Fruit fly (Drosophila melanogaster) whole organism, embryonic: ENCODE measurements around the gene DIP2.

ENCODE experiments used
- CG1024 ChIP-seq: fragments of 200-800 bp; sonication (Bioruptor generic); IDR thresholded peaks from 2 replicates; pipeline ENCODE4 v1.3.6; 2022; ENCODE audit warnings: missing biosample characterization, missing genetic modification characterization
- CG10366 ChIP-seq: fragments of 200-800 bp; sonication (Bioruptor generic); IDR thresholded peaks from 2 replicates; pipeline ENCODE4 v1.3.6; 2022; ENCODE audit warnings: missing biosample characterization, missing genetic modification characterization
- CG10543 ChIP-seq: fragments of 200-800 bp; sonication (Bioruptor generic); optimal IDR thresholded peaks from 3 replicates; lab custom pipeline; 2017; ENCODE audit warnings: missing biosample characterization, mild to moderate bottlenecking, missing genetic modification characterization, moderate library complexity
- CG13424 ChIP-seq: fragments of 200-800 bp; sonication (Bioruptor generic); optimal IDR thresholded peaks from 2 replicates; lab custom pipeline; 2019; ENCODE audit warnings: missing biosample characterization, mild to moderate bottlenecking, missing genetic modification characterization, moderate library complexity
- CG13624 ChIP-seq: fragments of 200-800 bp; sonication (Bioruptor generic); optimal IDR thresholded peaks from 2 replicates; lab custom pipeline; 2016; ENCODE audit warnings: missing biosample characterization, missing genetic modification characterization
- CG14667 ChIP-seq: fragments of 200-800 bp; sonication (Bioruptor generic); IDR thresholded peaks from 2 replicates; pipeline ENCODE4 v1.3.6; 2022; ENCODE audit warnings: missing biosample characterization, missing genetic modification characterization
- CG15073 ChIP-seq: fragments of 200-800 bp; sonication (Bioruptor generic); optimal IDR thresholded peaks from 2 replicates; lab custom pipeline; 2016; ENCODE audit warnings: missing biosample characterization, missing genetic modification characterization
- CG1529 ChIP-seq: fragments of 200-800 bp; sonication (Bioruptor generic); optimal IDR thresholded peaks from 3 replicates; lab custom pipeline; 2018; ENCODE audit warnings: missing biosample characterization, missing genetic modification characterization
- CG15479 ChIP-seq: fragments of 200-800 bp; sonication (Bioruptor generic); optimal IDR thresholded peaks from 3 replicates; lab custom pipeline; 2019; ENCODE audit warnings: missing biosample characterization, mild to moderate bottlenecking, missing genetic modification characterization, moderate library complexity
- CG1602 ChIP-seq: fragments of 200-800 bp; sonication (Bioruptor generic); optimal IDR thresholded peaks from 3 replicates; lab custom pipeline; 2016; ENCODE audit warnings: missing biosample characterization, missing genetic modification characterization
- CG18764 ChIP-seq: fragments of 200-800 bp; sonication (Bioruptor generic); optimal IDR thresholded peaks from 3 replicates; lab custom pipeline; 2016; ENCODE audit warnings: missing biosample characterization, missing genetic modification characterization
- CG2129 ChIP-seq: fragments of 200-800 bp; sonication (Bioruptor generic); IDR thresholded peaks from 2 replicates; pipeline ENCODE4 v1.3.6; 2022; ENCODE audit warnings: missing biosample characterization, missing genetic modification characterization; ENCODE audit not compliant: partially characterized antibody
- CG32532 ChIP-seq: fragments of 200-800 bp; sonication (Bioruptor generic); IDR thresholded peaks from 2 replicates; pipeline ENCODE4 v1.3.6; 2022; ENCODE audit warnings: missing biosample characterization, missing genetic modification characterization
- CG4730 ChIP-seq: fragments of 200-800 bp; sonication (Bioruptor generic); IDR thresholded peaks from 2 replicates; pipeline ENCODE4 v1.3.6; 2022; ENCODE audit warnings: missing biosample characterization, missing genetic modification characterization
- CG6254 ChIP-seq: fragments of 200-800 bp; sonication (Bioruptor generic); optimal IDR thresholded peaks from 3 replicates; lab custom pipeline; 2017; ENCODE audit warnings: mild to moderate bottlenecking, missing biosample characterization, missing genetic modification reagents, missing genetic modification characterization
- CG6854 ChIP-seq: fragments of 200-800 bp; sonication (Bioruptor generic); optimal IDR thresholded peaks from 3 replicates; lab custom pipeline; 2017; ENCODE audit warnings: missing biosample characterization, mild to moderate bottlenecking, missing genetic modification characterization
- CG8765 ChIP-seq: fragments of 200-800 bp; sonication (Bioruptor generic); IDR thresholded peaks from 2 replicates; pipeline ENCODE4 v1.3.6; 2022; ENCODE audit warnings: missing biosample characterization, missing genetic modification characterization
- CG8944 ChIP-seq: fragments of 200-800 bp; sonication (Bioruptor generic); optimal IDR thresholded peaks from 3 replicates; lab custom pipeline; 2016; ENCODE audit warnings: missing biosample characterization, missing genetic modification characterization
- CTCF ChIP-seq: fragments of 200-800 bp; sonication (Bioruptor generic); optimal IDR thresholded peaks from 2 replicates; lab custom pipeline; 2017; ENCODE audit warnings: missing biosample characterization, mild to moderate bottlenecking, missing genetic modification characterization, moderate library complexity
- Doc2 ChIP-seq: fragments of 200-800 bp; sonication (Bioruptor generic); IDR thresholded peaks from 2 replicates; pipeline ENCODE4 v1.3.6; 2022; ENCODE audit warnings: missing biosample characterization, missing genetic modification characterization
- Doc3 ChIP-seq: fragments of 200-800 bp; sonication (Bioruptor generic); IDR thresholded peaks from 3 replicates; pipeline ENCODE4 v1.3.6; 2022; ENCODE audit warnings: missing biosample characterization, missing genetic modification characterization; ENCODE audit not compliant: partially characterized antibody
- H15 ChIP-seq: fragments of 200-800 bp; sonication (Bioruptor generic); IDR thresholded peaks from 3 replicates; pipeline ENCODE4 v1.3.6; 2022; ENCODE audit warnings: missing biosample characterization, missing genetic modification characterization
- Hmr ChIP-seq: fragments of 200-800 bp; sonication (Bioruptor generic); optimal IDR thresholded peaks from 3 replicates; lab custom pipeline; 2017; ENCODE audit warnings: mild to moderate bottlenecking, missing biosample characterization, missing genetic modification reagents, missing genetic modification characterization
- Hr51 ChIP-seq, 2 experiments: fragments of 200-800 bp; sonication (Bioruptor generic); optimal IDR thresholded peaks; 2 replicates in 1 of 2; 3 replicates in 1 of 2; lab custom pipeline; 2016 to 2018; ENCODE audit warnings: missing biosample characterization in 2 of 2, missing genetic modification characterization in 2 of 2, mild to moderate bottlenecking in 1 of 2, moderate library complexity in 1 of 2
- Meics ChIP-seq: fragments of 200-800 bp; sonication (Bioruptor generic); optimal IDR thresholded peaks from 2 replicates; lab custom pipeline; 2017; ENCODE audit warnings: missing biosample characterization, mild to moderate bottlenecking, missing genetic modification characterization
- Mes4 ChIP-seq: fragments of 200-800 bp; sonication (Bioruptor generic); optimal IDR thresholded peaks from 2 replicates; lab custom pipeline; 2016; ENCODE audit warnings: missing biosample characterization, missing genetic modification characterization
- Ssrp ChIP-seq: fragments of 200-800 bp; sonication (Bioruptor generic); optimal IDR thresholded peaks from 2 replicates; lab custom pipeline; 2018; ENCODE audit warnings: missing biosample characterization, mild to moderate bottlenecking, missing genetic modification characterization, moderate library complexity
- az2 ChIP-seq: fragments of 200-800 bp; sonication (Bioruptor generic); optimal IDR thresholded peaks from 3 replicates; lab custom pipeline; 2016; ENCODE audit warnings: missing biosample characterization, missing genetic modification characterization
- bcd ChIP-seq: fragments of 200-800 bp; sonication (Bioruptor generic); optimal IDR thresholded peaks from 2 replicates; lab custom pipeline; 2017; ENCODE audit warnings: missing biosample characterization, mild to moderate bottlenecking, missing genetic modification characterization
- cas ChIP-seq: fragments of 200-800 bp; sonication (Bioruptor generic); IDR thresholded peaks from 2 replicates; pipeline ENCODE4 v1.3.6; 2022; ENCODE audit warnings: missing biosample characterization, missing genetic modification characterization
- chn ChIP-seq: fragments of 200-800 bp; sonication (Bioruptor generic); optimal IDR thresholded peaks from 2 replicates; lab custom pipeline; 2016; ENCODE audit warnings: missing biosample characterization, missing genetic modification characterization
- crol ChIP-seq: fragments of 200-800 bp; sonication (Bioruptor generic); IDR thresholded peaks from 2 replicates; pipeline ENCODE4 v1.3.6; 2022; ENCODE audit warnings: missing biosample characterization, missing genetic modification characterization
- dm ChIP-seq: fragments of 200-800 bp; sonication (Bioruptor generic); optimal IDR thresholded peaks from 3 replicates; lab custom pipeline; 2016; ENCODE audit warnings: missing biosample characterization, missing genetic modification characterization
- dmrt99B ChIP-seq: fragments of 200-800 bp; sonication (Bioruptor generic); optimal IDR thresholded peaks from 2 replicates; lab custom pipeline; 2018; ENCODE audit warnings: missing biosample characterization, mild to moderate bottlenecking, missing genetic modification characterization, moderate library complexity
- emc ChIP-seq: fragments of 200-800 bp; sonication (Bioruptor generic); optimal IDR thresholded peaks from 2 replicates; lab custom pipeline; 2016; ENCODE audit warnings: missing biosample characterization, missing genetic modification characterization
- fru ChIP-seq: fragments of >200 bp; optimal IDR thresholded peaks from 2 replicates; lab custom pipeline; 2017
- gem ChIP-seq: fragments of 200-800 bp; sonication (Bioruptor generic); optimal IDR thresholded peaks from 2 replicates; lab custom pipeline; 2019; ENCODE audit warnings: missing biosample characterization, mild to moderate bottlenecking, missing genetic modification characterization, moderate library complexity
- ham ChIP-seq: fragments of 200-800 bp; sonication (Bioruptor generic); IDR thresholded peaks from 2 replicates; pipeline ENCODE4 v1.3.6; 2022; ENCODE audit warnings: missing biosample characterization, missing genetic modification characterization
- hbn ChIP-seq: fragments of 200-800 bp; sonication (Bioruptor generic); IDR thresholded peaks from 2 replicates; pipeline ENCODE4 v1.3.6; 2022; ENCODE audit warnings: missing biosample characterization, missing genetic modification characterization; ENCODE audit not compliant: partially characterized antibody
- lola ChIP-seq, 3 experiments: fragments of >200 bp in 2 of 3; fragments of 200-800 bp in 1 of 3; sonication (Bioruptor generic) in 1 of 3; optimal IDR thresholded peaks; 2 replicates each; lab custom pipeline; 2017 to 2019; ENCODE audit warnings: missing biosample characterization in 3 of 3, missing genetic modification characterization in 3 of 3, mild to moderate bottlenecking in 1 of 3, moderate library complexity in 1 of 3
- pan ChIP-seq, 4 experiments: fragments of >200 bp in 3 of 4; fragments of 200-800 bp in 1 of 4; sonication (Bioruptor generic) in 1 of 4; optimal IDR thresholded peaks in 3 of 4; IDR thresholded peaks in 1 of 4; 2 replicates each; pipeline versions ENCODE4 v1.3.6 to Lab custom; 2017 to 2022; ENCODE audit warnings: missing biosample characterization in 2 of 4, missing genetic modification characterization in 2 of 4, mixed read lengths in 1 of 4
- pho ChIP-seq: fragments of 200-800 bp; sonication (Bioruptor generic); optimal IDR thresholded peaks from 2 replicates; lab custom pipeline; 2016; ENCODE audit warnings: missing biosample characterization, missing genetic modification characterization
- pum ChIP-seq: fragments of 200-800 bp; sonication (Bioruptor generic); optimal IDR thresholded peaks from 2 replicates; lab custom pipeline; 2016; ENCODE audit warnings: missing biosample characterization, missing genetic modification characterization
- sc ChIP-seq, 3 experiments: fragments of >200 bp in 2 of 3; fragments of 200-800 bp in 1 of 3; sonication (Bioruptor generic) in 1 of 3; optimal IDR thresholded peaks; 2 replicates in 2 of 3; 3 replicates in 1 of 3; lab custom pipeline; 2017; ENCODE audit warnings: mild to moderate bottlenecking in 1 of 3, missing biosample characterization in 1 of 3, missing genetic modification characterization in 1 of 3, missing genetic modification reagents in 1 of 3
- sr ChIP-seq: fragments of 200-800 bp; sonication (Bioruptor generic); IDR thresholded peaks from 3 replicates; pipeline ENCODE4 v1.3.6; 2022; ENCODE audit warnings: missing biosample characterization, missing genetic modification characterization
- ssp ChIP-seq: fragments of 200-800 bp; sonication (Bioruptor generic); IDR thresholded peaks from 2 replicates; pipeline ENCODE4 v1.3.6; 2022; ENCODE audit warnings: missing biosample characterization, missing genetic modification characterization
- tll ChIP-seq, 2 experiments: fragments of 200-800 bp in 1 of 2; fragments of >200 bp in 1 of 2; sonication (Bioruptor generic) in 1 of 2; optimal IDR thresholded peaks; 2 replicates each; lab custom pipeline; 2017 to 2019; ENCODE audit warnings: missing biosample characterization in 2 of 2, missing genetic modification characterization in 2 of 2, mild to moderate bottlenecking in 1 of 2, moderate library complexity in 1 of 2
- zfh2 ChIP-seq: fragments of 200-800 bp; sonication (Bioruptor generic); optimal IDR thresholded peaks from 2 replicates; lab custom pipeline; 2016; ENCODE audit warnings: missing biosample characterization, missing genetic modification characterization

DIP2 gene

dm6 chr3L:294841-295408 lies 37.2 kb upstream of the DIP2 start (continued):
- no peak for TF ChIP-seq Hmr
- peak; percentile 6 for TF ChIP-seq CG1602
- peak; percentile 53 for TF ChIP-seq Ssrp (tag; lab: Kevin White, UChicago)
- no peak for TF ChIP-seq Meics
- no peak for TF ChIP-seq cas (GFP tag; lab: Robert Waterston, UW)
- TF ChIP-seq CG8944 (GFP tag; lab: Kevin White, UChicago), result peak; percentile 31
- TF ChIP-seq, all 482 proteins: peak for 90

- TF ChIP-seq CG15479 (GFP tag; lab: Kevin White, UChicago) (no peak), dm (GFP tag; lab: Kevin White, UChicago) (peak; percentile 17), Doc2 (GFP tag; lab: Robert Waterston, UW) (no peak), gem (tag; lab: Kevin White, UChicago) (no peak), CG6854 (GFP tag; lab: Kevin White, UChicago) (no peak), H15 (GFP tag; lab: Robert Waterston, UW) (0 out of 3 replicates have a peak, but pooled peaks have one; percentile 6), Mes4 (GFP tag; lab: Kevin White, UChicago) (no peak), ham (no peak), CG14667 (GFP tag; lab: Robert Waterston, UW) (no peak), CG18764 (no peak), sc (optimal IDR thresholded peaks at IDR 0.05; lab: Kevin White, UChicago) (no peak), sc (GFP tag; optimal IDR thresholded peaks at IDR 0.05; lab: Kevin White, UChicago) (no peak), sr (GFP tag; lab: Robert Waterston, UW) (peak; percentile 60; the same call in 2 of the 3 replicates), zfh2 (GFP tag; lab: Kevin White, UChicago) (no peak), CG6254 (GFP tag; lab: Kevin White, UChicago) (peak; percentile 28), ssp (no peak), pho (GFP tag; lab: Kevin White, UChicago) (peak; percentile 10), Doc3 (GFP tag; lab: Robert Waterston, UW) (no peak), CG1024 (no peak), az2 (GFP tag; lab: Kevin White, UChicago) (no peak), bcd (GFP tag; lab: Kevin White, UChicago) (no peak), crol (GFP tag; lab: Robert Waterston, UW) (no peak), chn (GFP tag; lab: Kevin White, UChicago) (peak; percentile 7), fru (no peak), CG4730 (GFP tag; lab: Robert Waterston, UW) (no peak), CG8765 (no peak), lola (GFP tag; optimal IDR thresholded peaks at IDR 0.05; lab: Kevin White, UChicago) (no peak), CG15073 (GFP tag; lab: Kevin White, UChicago) (no peak), CG10543 (GFP tag; lab: Kevin White, UChicago) (no peak), CG32532 (GFP tag; lab: Robert Waterston, UW) (peak; percentile 9; the same call in 1 of the 2 replicates), emc (no peak), CTCF (peak; percentile 57), Hr51 (GFP tag; optimal IDR thresholded peaks at IDR 0.05; lab: Kevin White, UChicago) (peak in 1 of 2 experiments; percentile 17), CG2129 (no peak), pan (optimal IDR thresholded peaks at IDR 0.05; lab: Kevin White, UChicago) (no peak), pan (GFP tag; optimal IDR thresholded peaks at IDR 0.05 in 1 of 2, IDR thresholded peaks at IDR 0.05 in 1 of 2) (no peak), CG13624 (GFP tag; lab: Kevin White, UChicago) (peak; percentile 28), pum (no peak), CG13424 (tag; lab: Kevin White, UChicago) (no peak), CG1529 (GFP tag; lab: Kevin White, UChicago) (no peak), hbn (GFP tag; lab: Robert Waterston, UW) (no peak), CG10366 (no peak), dmrt99B (no peak), tll (GFP tag; optimal IDR thresholded peaks at IDR 0.05; lab: Kevin White, UChicago) (peak in 1 of 2 experiments; percentile 49)
Measured at dm6 chr3L:292146-292776, 34.5 kb upstream of the DIP2 start.
